Fruit fly (Drosophila melanogaster) whole organism, adult: Measurements from ENCODE around the gene Atg4b.

Experiments used
- CG1620 ChIP-seq: fragments of 200-800 bp; sonication (Bioruptor generic); optimal IDR thresholded peaks from 2 replicates; lab custom pipeline; 2016; ENCODE audit warnings: missing biosample characterization, missing genetic modification characterization
- CG5204 ChIP-seq: fragments of 200-800 bp; sonication (Bioruptor generic); optimal IDR thresholded peaks from 2 replicates; lab custom pipeline; 2016; ENCODE audit warnings: missing biosample characterization, missing genetic modification characterization
- CG7045 ChIP-seq: fragments of 200-800 bp; sonication (Bioruptor generic); optimal IDR thresholded peaks from 2 replicates; lab custom pipeline; 2017; ENCODE audit warnings: missing biosample characterization, mild to moderate bottlenecking, missing genetic modification characterization
- CG7101 ChIP-seq: fragments of 200-800 bp; sonication (Bioruptor generic); optimal IDR thresholded peaks from 2 replicates; lab custom pipeline; 2018; ENCODE audit warnings: missing biosample characterization, mild to moderate bottlenecking, missing genetic modification characterization, moderate library complexity
- Crg-1 ChIP-seq: fragments of 200-800 bp; sonication (Bioruptor generic); optimal IDR thresholded peaks from 2 replicates; lab custom pipeline; 2016; ENCODE audit warnings: missing biosample characterization, missing genetic modification characterization
- Mnt ChIP-seq: fragments of 200-800 bp; sonication (Bioruptor generic); optimal IDR thresholded peaks from 2 replicates; lab custom pipeline; 2016; ENCODE audit warnings: missing biosample characterization, mild to moderate bottlenecking, missing genetic modification characterization
- cnc ChIP-seq, 2 experiments: fragments of >200 bp; optimal IDR thresholded peaks; 2 replicates each; lab custom pipeline; 2017
- kay ChIP-seq: fragments of 200-800 bp; sonication (Bioruptor generic); peaks from one replicate; lab custom pipeline; 2016; ENCODE audit warnings: missing biosample characterization, missing genetic modification characterization, borderline replicate concordance
- ovo ChIP-seq: fragments of 200-800 bp; sonication (Bioruptor generic); optimal IDR thresholded peaks from 2 replicates; lab custom pipeline; 2016; ENCODE audit warnings: missing biosample characterization, missing genetic modification characterization
- pad ChIP-seq: fragments of 200-800 bp; sonication (Bioruptor generic); optimal IDR thresholded peaks from 3 replicates; lab custom pipeline; 2017; ENCODE audit warnings: missing biosample characterization, missing genetic modification characterization, mild to moderate bottlenecking, moderate library complexity, missing genetic modification reagents
- tj ChIP-seq: fragments of 200-800 bp; sonication (Bioruptor generic); optimal IDR thresholded peaks from 3 replicates; lab custom pipeline; 2017; ENCODE audit warnings: missing biosample characterization, mild to moderate bottlenecking, missing genetic modification characterization, moderate library complexity

DNA sequence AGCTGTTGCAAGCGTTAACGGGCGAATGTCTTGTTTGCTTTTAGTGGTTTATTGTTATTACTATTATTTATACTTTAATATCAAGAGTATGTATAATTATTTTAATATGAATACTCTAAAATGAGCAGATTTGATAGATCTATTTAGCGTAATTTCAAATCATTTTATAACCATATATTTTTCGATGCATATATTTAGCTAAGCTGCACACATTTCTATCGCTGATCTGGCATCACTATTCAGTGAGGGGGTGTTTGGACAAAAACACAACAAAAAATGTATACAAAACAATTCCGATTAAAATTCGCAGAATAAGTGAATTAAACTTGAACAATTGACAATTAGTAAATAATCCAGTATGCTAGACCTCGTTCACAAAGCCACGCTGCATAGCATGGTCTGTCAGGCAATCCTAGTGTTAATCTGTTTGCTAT, 5.7 kb downstream of the Atg4b start, which contains the start of the genes Trs33 and Tmtc4:
- TF ChIP-seq CG7045 (no peak), Crg-1 (GFP tag; lab: Kevin White, UChicago) (peak; percentile 0), kay (no peak), CG5204 (no peak), Mnt (GFP tag; lab: Kevin White, UChicago) (peak; percentile 28), pad (peak; percentile 45), CG7101 (tag; lab: Kevin White, UChicago) (peak; percentile 72), cnc (optimal IDR thresholded peaks at IDR 0.05; lab: Kevin White, UChicago) (no peak), tj (GFP tag; lab: Kevin White, UChicago) (peak; percentile 40), ovo (no peak), CG1620 (peak; percentile 31)
